Worm (Caenorhabditis elegans): ENCODE results near the gene rrf-3.

- TF ChIP-seq nhr-11 (tag; optimal IDR thresholded peaks at IDR 0.05) (no peak), ztf-11 (tag; optimal IDR thresholded peaks at IDR 0.05) (no peak), elt-2 (tag; optimal IDR thresholded peaks at IDR 0.05) (no peak), pqm-1 (tag; optimal IDR thresholded peaks at IDR 0.05) (no peak), ceh-9 (tag; optimal IDR thresholded peaks at IDR 0.05) (no peak), eor-1 (tag; optimal IDR thresholded peaks at IDR 0.05) (no peak), pha-4 (tag; optimal IDR thresholded peaks at IDR 0.05) (peak; percentile 7), skn-1 (tag; optimal IDR thresholded peaks at IDR 0.05) (no peak), nhr-77 (tag; optimal IDR thresholded peaks at IDR 0.05) (no peak), fkh-10 (GFP tag; optimal IDR thresholded peaks at IDR 0.05) (no peak), lin-39 (tag; optimal IDR thresholded peaks at IDR 0.05) (no peak), ztf-4 (tag; optimal IDR thresholded peaks at IDR 0.05) (no peak), ceh-28 (tag; optimal IDR thresholded peaks at IDR 0.05) (no peak)
Observed at ce11 chrII:8214367-8214766, 52.1 kb downstream of the rrf-3 start, which contains the start of gene M110.10.

Measured in whole organism, L3 larva.